Fruit fly (Drosophila melanogaster) whole organism, prepupa: ENCODE measurements around the gene Gr64e.

Experiments used
- Blimp-1 ChIP-seq: fragments of 200-800 bp; sonication (Bioruptor generic); optimal IDR thresholded peaks from 3 replicates; lab custom pipeline; 2017; ENCODE audit warnings: missing biosample characterization, missing genetic modification characterization, mild to moderate bottlenecking, moderate library complexity, missing genetic modification reagents
- CG16779 ChIP-seq: fragments of 200-800 bp; sonication (Bioruptor generic); optimal IDR thresholded peaks from 3 replicates; lab custom pipeline; 2017; ENCODE audit warnings: missing biosample characterization, mild to moderate bottlenecking, missing genetic modification characterization
- Hr39 ChIP-seq: fragments of 200-800 bp; sonication (Bioruptor generic); optimal IDR thresholded peaks from 2 replicates; lab custom pipeline; 2016; ENCODE audit warnings: missing biosample characterization, missing genetic modification characterization
- fd59A ChIP-seq: fragments of 200-800 bp; sonication (Bioruptor generic); optimal IDR thresholded peaks from 2 replicates; lab custom pipeline; 2017; ENCODE audit warnings: missing biosample characterization, mild to moderate bottlenecking, missing genetic modification characterization, missing genetic modification reagents

dm6 chr3L:4021260-4021831 is 10.6 kb upstream of the Gr64e start, which contains the start of gene Mul1:
- TF ChIP-seq Hr39 (GFP tag; lab: Kevin White, UChicago): no peak
- TF ChIP-seq CG16779 (tag; lab: Kevin White, UChicago): no peak
- no peak for TF ChIP-seq Blimp-1 (GFP tag; lab: Kevin White, UChicago)
- no peak for TF ChIP-seq fd59A (GFP tag; lab: Kevin White, UChicago)
